Fruit fly (Drosophila melanogaster) whole organism, pupa: ENCODE results near the gene CG43102.
A peak's percentile ranks its signal among the peaks of the same experiment; 100 is the strongest.

Source experiments
- CG10348 ChIP-seq: fragments of 200-800 bp; sonication (Bioruptor generic); IDR thresholded peaks from 2 replicates; pipeline ENCODE4 v1.3.6; 2022; ENCODE audit warnings: missing biosample characterization, missing genetic modification characterization
- CG12605 ChIP-seq: fragments of 200-800 bp; sonication (Bioruptor generic); IDR thresholded peaks from 2 replicates; pipeline ENCODE4 v1.3.6; 2022; ENCODE audit warnings: missing biosample characterization, missing genetic modification characterization
- CG14655 ChIP-seq: fragments of 200-800 bp; sonication (Bioruptor generic); optimal IDR thresholded peaks from 3 replicates; lab custom pipeline; 2017; ENCODE audit warnings: mild to moderate bottlenecking, missing biosample characterization, missing genetic modification reagents, missing genetic modification characterization
- CG15710 ChIP-seq: fragments of 200-800 bp; sonication (Bioruptor generic); optimal IDR thresholded peaks from 2 replicates; lab custom pipeline; 2018; ENCODE audit warnings: missing biosample characterization, mild to moderate bottlenecking, missing genetic modification characterization, moderate library complexity
- CG17806 ChIP-seq: fragments of 200-800 bp; sonication (Bioruptor generic); optimal IDR thresholded peaks from 2 replicates; lab custom pipeline; 2018; ENCODE audit warnings: missing biosample characterization, mild to moderate bottlenecking, missing genetic modification characterization, moderate library complexity
- CG32121 ChIP-seq: fragments of 200-800 bp; sonication (Bioruptor generic); IDR thresholded peaks from 2 replicates; pipeline ENCODE4 v1.3.6; 2022; ENCODE audit warnings: missing biosample characterization, missing genetic modification characterization
- CG4496 ChIP-seq: fragments of 200-800 bp; sonication (Bioruptor generic); IDR thresholded peaks from 3 replicates; pipeline ENCODE4 v1.3.6; 2022; ENCODE audit warnings: missing biosample characterization, missing genetic modification characterization
- CG8159 ChIP-seq: fragments of 200-800 bp; sonication (Bioruptor generic); optimal IDR thresholded peaks from 3 replicates; lab custom pipeline; 2018; ENCODE audit warnings: missing biosample characterization, mild to moderate bottlenecking, missing genetic modification characterization, moderate library complexity
- CG8301 ChIP-seq: fragments of 200-800 bp; sonication (Bioruptor generic); optimal IDR thresholded peaks from 2 replicates; lab custom pipeline; 2018; ENCODE audit warnings: missing biosample characterization, mild to moderate bottlenecking, missing genetic modification characterization
- CG9948 ChIP-seq: fragments of 200-800 bp; sonication (Bioruptor generic); optimal IDR thresholded peaks from 2 replicates; lab custom pipeline; 2018; ENCODE audit warnings: missing biosample characterization, mild to moderate bottlenecking, missing genetic modification characterization, moderate library complexity
- D1 ChIP-seq: fragments of 200-800 bp; sonication (Bioruptor generic); optimal IDR thresholded peaks from 2 replicates; lab custom pipeline; 2018; ENCODE audit warnings: missing biosample characterization, mild to moderate bottlenecking, missing genetic modification characterization, moderate library complexity
- EcR ChIP-seq: fragments of 200-800 bp; sonication (Bioruptor generic); optimal IDR thresholded peaks from 3 replicates; lab custom pipeline; 2019; ENCODE audit warnings: missing biosample characterization, missing genetic modification characterization, mild to moderate bottlenecking, moderate library complexity, missing genetic modification reagents
- Pif1B ChIP-seq: fragments of 200-800 bp; sonication (Bioruptor generic); optimal IDR thresholded peaks from 3 replicates; lab custom pipeline; 2016; ENCODE audit warnings: missing biosample characterization, missing genetic modification characterization
- Snoo ChIP-seq: fragments of 200-800 bp; sonication (Bioruptor generic); optimal IDR thresholded peaks from 3 replicates; lab custom pipeline; 2017; ENCODE audit warnings: missing biosample characterization, mild to moderate bottlenecking, missing genetic modification characterization, inconsistent platforms
- gl ChIP-seq: fragments of 200-800 bp; sonication (Bioruptor generic); optimal IDR thresholded peaks from 2 replicates; lab custom pipeline; 2018; ENCODE audit warnings: missing biosample characterization, mild to moderate bottlenecking, missing genetic modification characterization
- rn ChIP-seq: fragments of 200-800 bp; sonication (Bioruptor generic); IDR thresholded peaks from 2 replicates; pipeline ENCODE4 v1.3.6; 2022; ENCODE audit warnings: missing biosample characterization, missing genetic modification characterization

The CG43102 gene

dm6 chr3R:17733261-17733660 is 61.0 kb downstream of the CG43102 start, which contains the start of gene CG14321:
Gene CG14321, plus strand, starts transcription at chr3R:17733598.
- TF ChIP-seq EcR (GFP tag; lab: Kevin White, UChicago) = no peak
- TF ChIP-seq CG15710 = no peak
- no peak for TF ChIP-seq Pif1B

- peak; percentile 66 for TF ChIP-seq CG4496 (GFP tag; lab: Robert Waterston, UW)
- TF ChIP-seq gl (tag; lab: Kevin White, UChicago) = no peak
- TF ChIP-seq CG32121 (GFP tag; lab: Robert Waterston, UW) = no peak
Observed at dm6 chr3R:17725558-17725957, 68.7 kb downstream of the CG43102 start, which contains the start of gene Lgr1. Gene Lgr1, plus strand, starts transcription at chr3R:17725777.

dm6 chr3R:17724963-17725362 is 69.3 kb downstream of the CG43102 start, which contains the start of gene Atg8b:
Gene Atg8b, minus strand, starts transcription at chr3R:17725063.
- TF ChIP-seq Snoo (no peak), CG15710 (no peak), D1 (tag; lab: Kevin White, UChicago) (no peak), CG17806 (tag; lab: Kevin White, UChicago) (no peak), Pif1B (no peak), gl (tag; lab: Kevin White, UChicago) (no peak), CG9948 (no peak), rn (GFP tag; lab: Robert Waterston, UW) (no peak), CG10348 (GFP tag; lab: Robert Waterston, UW) (no peak), EcR (GFP tag; lab: Kevin White, UChicago) (no peak), CG8159 (tag; lab: Kevin White, UChicago) (no peak), CG32121 (GFP tag; lab: Robert Waterston, UW) (no peak), CG4496 (GFP tag; lab: Robert Waterston, UW) (no peak), CG14655 (GFP tag; lab: Kevin White, UChicago) (no peak)

dm6 chr3R:17718760-17719625 is 75.3 kb downstream of the CG43102 start, which contains the start of gene Pxt:
Gene Pxt, plus strand, starts transcription at chr3R:17719454.
- TF ChIP-seq EcR (GFP tag; lab: Kevin White, UChicago) (no peak), CG12605 (GFP tag; lab: Robert Waterston, UW) (no peak), Snoo (no peak), CG14655 (GFP tag; lab: Kevin White, UChicago) (no peak), CG8301 (tag; lab: Kevin White, UChicago) (no peak), CG17806 (tag; lab: Kevin White, UChicago) (no peak), Pif1B (peak; percentile 17), rn (GFP tag; lab: Robert Waterston, UW) (no peak), D1 (tag; lab: Kevin White, UChicago) (peak; percentile 60), CG8159 (tag; lab: Kevin White, UChicago) (no peak)
- TF ChIP-seq, all 21 proteins: peak for 2
